Fruit fly (Drosophila melanogaster) whole organism, embryonic: ENCODE results near the gene Phb1.

Experiments
- Adf1 ChIP-seq: fragments of 200-800 bp; sonication (Bioruptor generic); IDR thresholded peaks from 2 replicates; pipeline ENCODE4 v1.3.6; 2022; ENCODE audit warnings: missing biosample characterization, missing genetic modification characterization
- Atf6 ChIP-seq: fragments of 200-800 bp; sonication (Bioruptor generic); IDR thresholded peaks from 2 replicates; pipeline ENCODE4 v1.3.6; 2022; ENCODE audit warnings: missing biosample characterization, missing genetic modification characterization
- BEAF-32 ChIP-seq: fragments of 200-800 bp; sonication (Bioruptor generic); optimal IDR thresholded peaks from 3 replicates; lab custom pipeline; 2017; ENCODE audit warnings: missing biosample characterization, missing genetic modification characterization, mild to moderate bottlenecking, moderate library complexity, missing genetic modification reagents
- CG10209 ChIP-seq: fragments of 200-800 bp; sonication (Bioruptor generic); optimal IDR thresholded peaks from 3 replicates; lab custom pipeline; 2017; ENCODE audit warnings: missing biosample characterization, mild to moderate bottlenecking, missing genetic modification characterization, missing genetic modification reagents
- CG10979 ChIP-seq: fragments of 200-800 bp; sonication (Bioruptor generic); optimal IDR thresholded peaks from 2 replicates; lab custom pipeline; 2018; ENCODE audit warnings: missing biosample characterization, mild to moderate bottlenecking, missing genetic modification characterization, moderate library complexity
- CG11560 ChIP-seq: fragments of 200-800 bp; sonication (Bioruptor generic); IDR thresholded peaks from 3 replicates; pipeline ENCODE4 v1.3.6; 2022; ENCODE audit warnings: missing biosample characterization, missing genetic modification characterization
- CG12391 ChIP-seq: fragments of 200-800 bp; sonication (Bioruptor generic); optimal IDR thresholded peaks from 3 replicates; lab custom pipeline; 2018; ENCODE audit warnings: missing biosample characterization, mild to moderate bottlenecking, missing genetic modification characterization, moderate library complexity
- CG1602 ChIP-seq: fragments of 200-800 bp; sonication (Bioruptor generic); optimal IDR thresholded peaks from 3 replicates; lab custom pipeline; 2016; ENCODE audit warnings: missing biosample characterization, missing genetic modification characterization
- CG16779 ChIP-seq: fragments of 200-800 bp; sonication (Bioruptor generic); IDR thresholded peaks from 2 replicates; pipeline ENCODE4 v1.3.6; 2022; ENCODE audit warnings: missing biosample characterization, missing genetic modification characterization
- CG17186 ChIP-seq: fragments of 200-800 bp; sonication (Bioruptor generic); optimal IDR thresholded peaks from 3 replicates; lab custom pipeline; 2017; ENCODE audit warnings: missing biosample characterization, missing genetic modification reagents, missing genetic modification characterization
- CG18011 ChIP-seq: fragments of 200-800 bp; sonication (Bioruptor generic); optimal IDR thresholded peaks from 2 replicates; lab custom pipeline; 2017; ENCODE audit warnings: missing biosample characterization, missing genetic modification characterization, mild to moderate bottlenecking, moderate library complexity, missing genotype
- CG3065 ChIP-seq: fragments of 200-800 bp; sonication (Bioruptor generic); optimal IDR thresholded peaks from 2 replicates; lab custom pipeline; 2016; ENCODE audit warnings: missing biosample characterization, missing genetic modification characterization
- CG3847 ChIP-seq: fragments of 200-800 bp; sonication (Bioruptor generic); IDR thresholded peaks from 2 replicates; pipeline ENCODE4 v1.3.6; 2022; ENCODE audit warnings: missing biosample characterization, missing genetic modification characterization
- CG4282 ChIP-seq: fragments of 200-800 bp; sonication (Bioruptor generic); optimal IDR thresholded peaks from 2 replicates; lab custom pipeline; 2016; ENCODE audit warnings: missing biosample characterization, missing genetic modification characterization
- CG4820 ChIP-seq: fragments of 200-800 bp; sonication (Bioruptor generic); optimal IDR thresholded peaks from 3 replicates; lab custom pipeline; 2016; ENCODE audit warnings: missing biosample characterization, missing genetic modification characterization
- CG4854 ChIP-seq: fragments of 200-800 bp; sonication (Bioruptor generic); optimal IDR thresholded peaks from 2 replicates; lab custom pipeline; 2016; ENCODE audit warnings: missing biosample characterization, missing genetic modification characterization, inconsistent platforms
- CG6654 ChIP-seq: fragments of 200-800 bp; sonication (Bioruptor generic); optimal IDR thresholded peaks from 2 replicates; lab custom pipeline; 2017; ENCODE audit warnings: missing biosample characterization, mild to moderate bottlenecking, missing genetic modification characterization
- CG8359 ChIP-seq: fragments of 200-800 bp; sonication (Bioruptor generic); optimal IDR thresholded peaks from 2 replicates; lab custom pipeline; 2017; ENCODE audit warnings: missing biosample characterization, mild to moderate bottlenecking, missing genetic modification characterization, borderline replicate concordance
- Camta ChIP-seq: fragments of 200-800 bp; sonication (Bioruptor generic); optimal IDR thresholded peaks from 2 replicates; lab custom pipeline; 2016; ENCODE audit warnings: missing biosample characterization, missing genetic modification characterization
- Dip3 ChIP-seq: fragments of 200-800 bp; sonication (Bioruptor generic); optimal IDR thresholded peaks from 3 replicates; lab custom pipeline; 2016; ENCODE audit warnings: missing biosample characterization, missing genetic modification characterization
- Doc3 ChIP-seq: fragments of 200-800 bp; sonication (Bioruptor generic); IDR thresholded peaks from 3 replicates; pipeline ENCODE4 v1.3.6; 2022; ENCODE audit warnings: missing biosample characterization, missing genetic modification characterization; ENCODE audit not compliant: partially characterized antibody
- Drgx ChIP-seq: fragments of 200-800 bp; sonication (Bioruptor generic); IDR thresholded peaks from 2 replicates; pipeline ENCODE4 v1.3.6; 2022; ENCODE audit warnings: missing biosample characterization, missing genetic modification characterization
- Elba2 ChIP-seq: fragments of 200-800 bp; sonication (Bioruptor generic); optimal IDR thresholded peaks from 3 replicates; lab custom pipeline; 2016; ENCODE audit warnings: missing biosample characterization, missing genetic modification characterization
- Ets65A ChIP-seq: fragments of 200-800 bp; sonication (Bioruptor generic); peaks from one replicate; lab custom pipeline; 2016; ENCODE audit warnings: missing biosample characterization, missing genetic modification characterization
- HLH4C ChIP-seq: fragments of 200-800 bp; sonication (Bioruptor generic); IDR thresholded peaks from 3 replicates; pipeline ENCODE4 v1.3.6; 2022; ENCODE audit warnings: missing biosample characterization, missing genetic modification characterization; ENCODE audit not compliant: partially characterized antibody
- Hmx ChIP-seq: fragments of 200-800 bp; sonication (Bioruptor generic); optimal IDR thresholded peaks from 2 replicates; lab custom pipeline; 2016; ENCODE audit warnings: missing biosample characterization, missing genetic modification characterization
- Neu2 ChIP-seq: fragments of 200-800 bp; sonication (Bioruptor generic); optimal IDR thresholded peaks from 3 replicates; lab custom pipeline; 2016; ENCODE audit warnings: missing biosample characterization, missing genetic modification characterization, borderline replicate concordance
- Nf-YB ChIP-seq: fragments of 200-800 bp; sonication (Bioruptor generic); optimal IDR thresholded peaks from 3 replicates; lab custom pipeline; 2019; ENCODE audit warnings: missing biosample characterization, mild to moderate bottlenecking, missing genetic modification characterization, moderate library complexity
- Nf-YC ChIP-seq: fragments of 200-800 bp; optimal IDR thresholded peaks from 3 replicates; lab custom pipeline; 2019; ENCODE audit warnings: missing biosample characterization, mild to moderate bottlenecking, missing genetic modification characterization, moderate library complexity
- Sry-δ ChIP-seq: fragments of 200-800 bp; sonication (Bioruptor generic); optimal IDR thresholded peaks from 2 replicates; lab custom pipeline; 2016; ENCODE audit warnings: missing biosample characterization, missing genetic modification characterization
- ato ChIP-seq: fragments of 200-800 bp; sonication (Bioruptor generic); IDR thresholded peaks from 2 replicates; pipeline ENCODE4 v1.3.6; 2022; ENCODE audit warnings: missing biosample characterization, missing genetic modification characterization; ENCODE audit not compliant: partially characterized antibody
- dpn ChIP-seq, 2 experiments: fragments of 200-800 bp; sonication (Bioruptor generic); optimal IDR thresholded peaks; 3 replicates each; lab custom pipeline; 2016; ENCODE audit warnings: missing biosample characterization in 2 of 2, missing genetic modification characterization in 2 of 2
- ems ChIP-seq: fragments of 200-800 bp; sonication (Bioruptor generic); optimal IDR thresholded peaks from 3 replicates; lab custom pipeline; 2016; ENCODE audit warnings: missing biosample characterization, missing genetic modification characterization
- ftz-f1 ChIP-seq: fragments of 200-800 bp; sonication (Bioruptor generic); optimal IDR thresholded peaks from 2 replicates; lab custom pipeline; 2016; ENCODE audit warnings: missing biosample characterization, missing genetic modification characterization
- gcm2 ChIP-seq: fragments of 200-800 bp; sonication (Bioruptor generic); optimal IDR thresholded peaks from 2 replicates; lab custom pipeline; 2016; ENCODE audit warnings: missing biosample characterization, missing genetic modification characterization
- grau ChIP-seq: fragments of 200-800 bp; optimal IDR thresholded peaks from 3 replicates; lab custom pipeline; 2019; ENCODE audit warnings: missing biosample characterization, mild to moderate bottlenecking, missing genetic modification characterization, moderate library complexity
- jumu ChIP-seq: fragments of 200-800 bp; sonication (Bioruptor generic); optimal IDR thresholded peaks from 3 replicates; lab custom pipeline; 2016; ENCODE audit warnings: missing biosample characterization, missing genetic modification characterization
- maf-S ChIP-seq: fragments of 200-800 bp; sonication (Bioruptor generic); optimal IDR thresholded peaks from 2 replicates; lab custom pipeline; 2016; ENCODE audit warnings: missing biosample characterization, missing genetic modification characterization
- mld ChIP-seq: fragments of 200-800 bp; sonication (Bioruptor generic); IDR thresholded peaks from 3 replicates; pipeline ENCODE4 v1.3.6; 2022; ENCODE audit warnings: missing biosample characterization, missing genetic modification characterization; ENCODE audit not compliant: partially characterized antibody
- nmo ChIP-seq: fragments of 200-800 bp; sonication (Bioruptor generic); optimal IDR thresholded peaks from 2 replicates; lab custom pipeline; 2018; ENCODE audit warnings: missing biosample characterization, mild to moderate bottlenecking, missing genetic modification characterization, moderate library complexity
- schlank ChIP-seq: fragments of 200-800 bp; sonication (Bioruptor generic); optimal IDR thresholded peaks from 2 replicates; lab custom pipeline; 2018; ENCODE audit warnings: missing biosample characterization, mild to moderate bottlenecking, missing genetic modification characterization
- tap ChIP-seq: fragments of 200-800 bp; optimal IDR thresholded peaks from 3 replicates; lab custom pipeline; 2019; ENCODE audit warnings: missing biosample characterization, mild to moderate bottlenecking, missing genetic modification characterization, moderate library complexity
- tna ChIP-seq: fragments of 200-800 bp; sonication (Bioruptor generic); IDR thresholded peaks from 2 replicates; pipeline ENCODE4 v1.3.6; 2022; ENCODE audit warnings: missing biosample characterization, missing genetic modification characterization; ENCODE audit not compliant: partially characterized antibody
- toy ChIP-seq: fragments of 200-800 bp; sonication (Bioruptor generic); IDR thresholded peaks from 2 replicates; pipeline ENCODE4 v1.3.6; 2022; ENCODE audit warnings: missing biosample characterization, missing genetic modification characterization
- tx ChIP-seq: fragments of 200-800 bp; sonication (Bioruptor generic); optimal IDR thresholded peaks from 2 replicates; lab custom pipeline; 2016; ENCODE audit warnings: missing biosample characterization, missing genetic modification characterization
- vfl ChIP-seq: fragments of 200-800 bp; sonication (Bioruptor generic); optimal IDR thresholded peaks from 2 replicates; lab custom pipeline; 2016; ENCODE audit warnings: missing biosample characterization, missing genetic modification characterization
- z ChIP-seq: fragments of 200-800 bp; sonication (Bioruptor generic); IDR thresholded peaks from 3 replicates; pipeline ENCODE4 v1.3.6; 2022; ENCODE audit warnings: missing biosample characterization, missing genetic modification characterization
- zen ChIP-seq: fragments of 200-800 bp; sonication (Bioruptor generic); optimal IDR thresholded peaks from 3 replicates; lab custom pipeline; 2018; ENCODE audit warnings: missing biosample characterization, mild to moderate bottlenecking, missing genetic modification characterization, moderate library complexity

Phb1 gene

DNA sequence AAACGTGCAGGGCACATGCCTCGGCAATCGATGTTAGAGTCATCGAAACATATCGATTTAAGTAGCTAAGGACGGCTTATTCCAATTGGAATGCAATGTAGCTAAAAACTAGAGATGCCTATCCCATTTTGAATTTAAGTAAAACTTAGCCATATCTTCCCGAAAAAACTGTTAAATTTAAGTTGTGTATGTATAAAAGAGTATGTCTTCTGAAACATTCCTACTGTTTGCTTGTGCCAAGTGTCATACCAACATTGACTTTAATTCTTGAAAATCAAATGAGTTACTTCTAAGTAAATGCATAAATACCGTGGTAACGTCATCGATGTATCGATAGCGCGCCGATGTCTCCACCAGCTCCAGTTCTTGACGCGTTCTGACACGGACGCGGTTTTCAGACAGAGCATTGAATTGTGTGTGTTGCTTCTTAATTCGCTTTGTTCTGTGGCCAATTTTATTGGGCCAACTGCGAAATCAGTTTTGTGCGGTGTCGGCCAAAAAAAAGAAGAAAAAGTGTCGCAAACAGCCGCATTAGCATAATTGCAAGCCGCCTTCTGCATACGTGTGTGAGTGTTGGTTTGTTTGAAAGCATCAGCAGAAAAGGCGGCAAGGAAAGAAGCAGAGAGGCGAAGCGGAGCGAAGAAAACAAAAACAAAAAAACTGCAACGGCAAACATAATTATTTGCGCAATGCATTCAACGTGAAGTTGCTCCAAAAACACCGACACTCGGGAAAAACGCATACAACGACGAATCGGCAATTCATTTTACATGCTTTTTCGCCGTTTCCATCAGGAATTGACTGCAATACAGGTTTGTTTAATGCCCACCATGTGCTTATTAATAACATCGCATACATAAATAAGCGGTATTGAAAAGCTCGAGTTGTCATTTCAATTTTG, 10.0 kb upstream of the Phb1 start, which contains the start of gene brat (continued):
- TF ChIP-seq schlank (no peak), ftz-f1 (GFP tag; lab: Kevin White, UChicago) (no peak), CG4282 (GFP tag; lab: Kevin White, UChicago) (no peak), tna (GFP tag; lab: Robert Waterston, UW) (peak; percentile 73; the same call in 1 of the 2 replicates), CG1602 (peak; percentile 38), gcm2 (GFP tag; lab: Kevin White, UChicago) (no peak), CG6654 (GFP tag; lab: Kevin White, UChicago) (no peak), BEAF-32 (GFP tag; lab: Kevin White, UChicago) (peak; percentile 96), maf-S (GFP tag; lab: Kevin White, UChicago) (peak; percentile 69), z (no peak), HLH4C (GFP tag; lab: Robert Waterston, UW) (peak; percentile 96), jumu (GFP tag; lab: Kevin White, UChicago) (peak; percentile 71), Dip3 (GFP tag; lab: Kevin White, UChicago) (peak; percentile 64), Atf6 (GFP tag; lab: Robert Waterston, UW) (no peak), tx (peak; percentile 45), CG4854 (GFP tag; lab: Kevin White, UChicago) (peak; percentile 24), toy (no peak), Ets65A (GFP tag; lab: Kevin White, UChicago) (peak; percentile 79), CG3065 (GFP tag; lab: Kevin White, UChicago) (no peak), CG10979 (tag; lab: Kevin White, UChicago) (peak; percentile 20), CG10209 (GFP tag; lab: Kevin White, UChicago) (peak; percentile 15), Adf1 (0 out of 2 replicates have a peak, but pooled peaks have one; percentile 12), CG12391 (peak; percentile 59), Doc3 (GFP tag; lab: Robert Waterston, UW) (peak; percentile 84), Nf-YB (GFP tag; lab: Kevin White, UChicago) (peak; percentile 8), vfl (GFP tag; lab: Kevin White, UChicago) (peak; percentile 35), Camta (GFP tag; lab: Kevin White, UChicago) (peak; percentile 47), dpn (GFP tag; optimal IDR thresholded peaks at IDR 0.05; lab: Kevin White, UChicago) (peak; percentile 35 to 74), CG17186 (GFP tag; lab: Kevin White, UChicago) (peak; percentile 46), CG18011 (GFP tag; lab: Kevin White, UChicago) (peak; percentile 43), tap (peak; percentile 3), Neu2 (GFP tag; lab: Kevin White, UChicago) (peak; percentile 6), ato (GFP tag; lab: Robert Waterston, UW) (peak; percentile 68), grau (tag; lab: Kevin White, UChicago) (peak; percentile 61), Elba2 (peak; percentile 76), CG3847 (GFP tag; lab: Robert Waterston, UW) (peak; percentile 56), CG4820 (GFP tag; lab: Kevin White, UChicago) (peak; percentile 36), Drgx (GFP tag; lab: Robert Waterston, UW) (0 out of 2 replicates have a peak, but pooled peaks have one; percentile 21), Nf-YC (tag; lab: Kevin White, UChicago) (peak; percentile 58), nmo (GFP tag; lab: Kevin White, UChicago) (peak; percentile 82), Hmx (GFP tag; lab: Kevin White, UChicago) (no peak), ems (peak; percentile 2), Sry-δ (GFP tag; lab: Kevin White, UChicago) (peak; percentile 93), CG16779 (GFP tag; lab: Robert Waterston, UW) (no peak), zen (tag; lab: Kevin White, UChicago) (peak; percentile 11), mld (GFP tag; lab: Robert Waterston, UW) (peak; percentile 78; the same call in 1 of the 3 replicates), CG11560 (peak; percentile 72; the same call in 2 of the 3 replicates), CG8359 (GFP tag; lab: Kevin White, UChicago) (peak; percentile 68)
